Worm (Caenorhabditis elegans) whole organism, L4/young adult: ENCODE data around the gene fcho-1.

Experiments used
- W03F9.2 ChIP-seq: fragments of 150-350 bp; optimal IDR thresholded peaks from 2 replicates; lab custom pipeline; 2014; ENCODE audit warnings: missing biosample characterization, missing genetic modification characterization
- dao-5 ChIP-seq: sonication (generic microtip); optimal IDR thresholded peaks from 2 replicates; lab custom pipeline; 2016; ENCODE audit warnings: missing genotype, missing genetic modification characterization, moderate library complexity, missing compliant biosample characterization
- him-1 ChIP-seq: sonication (generic microtip); optimal IDR thresholded peaks from 2 replicates; lab custom pipeline; 2016; ENCODE audit warnings: missing genotype, missing genetic modification reagents, missing genetic modification characterization, missing compliant biosample characterization

- no peak for TF ChIP-seq him-1
- TF ChIP-seq dao-5 (tag; lab: Kevin White, UChicago) = no peak
- TF ChIP-seq W03F9.2 (tag; lab: Kevin White, UChicago) = no peak
These were observed 12.6 kb upstream of the fcho-1 start for ce11 chrII:1297697-1298093.
